Worm (Caenorhabditis elegans): ENCODE measurements around the gene srh-41.

DNA sequence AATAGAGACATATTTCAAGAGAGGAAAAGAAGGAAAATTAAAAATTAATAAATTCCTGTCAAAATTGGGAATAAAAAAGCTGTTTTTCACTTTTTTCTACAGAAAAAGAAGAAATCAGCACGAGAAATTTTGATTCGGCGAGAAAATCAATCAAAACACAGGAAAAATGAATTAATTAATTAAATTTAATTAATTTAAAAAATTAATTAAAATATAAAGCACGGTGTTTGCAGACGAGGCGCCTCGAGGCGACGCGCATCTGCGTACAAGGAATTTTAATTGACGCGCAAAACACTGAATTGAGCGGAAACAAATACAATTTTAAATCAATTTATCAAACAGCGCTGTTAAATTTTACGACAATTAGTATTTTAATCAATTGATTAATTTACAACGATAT, 34.0 kb upstream of the srh-41 start:
- TF ChIP-seq unc-62 (GFP tag; optimal IDR thresholded peaks at IDR 0.05) = no peak
- TF ChIP-seq zag-1 (tag; optimal IDR thresholded peaks at IDR 0.05) = no peak
- TF ChIP-seq unc-55 (GFP tag; optimal IDR thresholded peaks at IDR 0.05) = no peak
- no peak for TF ChIP-seq fos-1 (tag; optimal IDR thresholded peaks at IDR 0.05)
